Fruit fly (Drosophila melanogaster) whole organism, embryonic: Measurements from ENCODE around the gene mRpS10.

Experiments
- CG10431 ChIP-seq: fragments of 200-800 bp; sonication (Bioruptor generic); optimal IDR thresholded peaks from 3 replicates; lab custom pipeline; 2018; ENCODE audit warnings: missing biosample characterization, mild to moderate bottlenecking, missing genetic modification characterization
- CG10959 ChIP-seq: fragments of 200-800 bp; sonication (Bioruptor generic); IDR thresholded peaks from 2 replicates; pipeline ENCODE4 v1.3.6; 2022; ENCODE audit warnings: missing biosample characterization, missing genetic modification characterization
- CG10979 ChIP-seq: fragments of 200-800 bp; sonication (Bioruptor generic); optimal IDR thresholded peaks from 2 replicates; lab custom pipeline; 2018; ENCODE audit warnings: missing biosample characterization, mild to moderate bottlenecking, missing genetic modification characterization, moderate library complexity
- CG1233 ChIP-seq: fragments of 200-800 bp; sonication (Bioruptor generic); optimal IDR thresholded peaks from 4 replicates; lab custom pipeline; 2018; ENCODE audit warnings: missing biosample characterization, mild to moderate bottlenecking, missing genetic modification characterization
- CG12769 ChIP-seq: fragments of 200-800 bp; sonication (Bioruptor generic); optimal IDR thresholded peaks from 2 replicates; lab custom pipeline; 2019; ENCODE audit warnings: missing biosample characterization, mild to moderate bottlenecking, missing genetic modification characterization, moderate library complexity
- CG13424 ChIP-seq: fragments of 200-800 bp; sonication (Bioruptor generic); optimal IDR thresholded peaks from 2 replicates; lab custom pipeline; 2019; ENCODE audit warnings: missing biosample characterization, mild to moderate bottlenecking, missing genetic modification characterization, moderate library complexity
- CG15073 ChIP-seq: fragments of 200-800 bp; sonication (Bioruptor generic); optimal IDR thresholded peaks from 2 replicates; lab custom pipeline; 2016; ENCODE audit warnings: missing biosample characterization, missing genetic modification characterization
- CG1647 ChIP-seq: fragments of 200-800 bp; sonication (Bioruptor generic); optimal IDR thresholded peaks from 3 replicates; lab custom pipeline; 2016; ENCODE audit warnings: missing biosample characterization, missing genetic modification characterization
- CG16815 ChIP-seq: fragments of 200-800 bp; sonication (Bioruptor generic); optimal IDR thresholded peaks from 3 replicates; lab custom pipeline; 2017; ENCODE audit warnings: missing biosample characterization, mild to moderate bottlenecking, missing genetic modification characterization
- CG16863 ChIP-seq: fragments of 200-800 bp; sonication (Bioruptor generic); optimal IDR thresholded peaks from 3 replicates; lab custom pipeline; 2016; ENCODE audit warnings: missing biosample characterization, missing genetic modification characterization
- CG17802 ChIP-seq: fragments of 200-800 bp; sonication (Bioruptor generic); optimal IDR thresholded peaks from 2 replicates; lab custom pipeline; 2018; ENCODE audit warnings: missing biosample characterization, mild to moderate bottlenecking, missing genetic modification characterization, moderate library complexity
- CG32532 ChIP-seq: fragments of 200-800 bp; sonication (Bioruptor generic); IDR thresholded peaks from 2 replicates; pipeline ENCODE4 v1.3.6; 2022; ENCODE audit warnings: missing biosample characterization, missing genetic modification characterization
- CG33213 ChIP-seq: fragments of 200-800 bp; sonication (Bioruptor generic); optimal IDR thresholded peaks from 3 replicates; lab custom pipeline; 2016; ENCODE audit warnings: missing biosample characterization, missing genetic modification characterization
- CG42726 ChIP-seq: fragments of 200-800 bp; sonication (Bioruptor generic); IDR thresholded peaks from 2 replicates; pipeline ENCODE4 v1.3.6; 2022; ENCODE audit warnings: missing biosample characterization, missing genetic modification characterization; ENCODE audit not compliant: partially characterized antibody
- CG5953 ChIP-seq: fragments of 200-800 bp; sonication (Bioruptor generic); IDR thresholded peaks from 2 replicates; pipeline ENCODE4 v1.3.6; 2022; ENCODE audit warnings: missing biosample characterization, missing genetic modification characterization
- CG7556 ChIP-seq: fragments of 200-800 bp; sonication (Bioruptor generic); optimal IDR thresholded peaks from 2 replicates; lab custom pipeline; 2017; ENCODE audit warnings: missing biosample characterization, mild to moderate bottlenecking, missing genetic modification characterization
- CG8281 ChIP-seq: fragments of 200-800 bp; sonication (Bioruptor generic); optimal IDR thresholded peaks from 2 replicates; lab custom pipeline; 2018; ENCODE audit warnings: missing biosample characterization, mild to moderate bottlenecking, missing genetic modification characterization, moderate library complexity
- CG8478 ChIP-seq: fragments of >200 bp; optimal IDR thresholded peaks from 2 replicates; lab custom pipeline; 2018
- Dad ChIP-seq: fragments of 200-800 bp; sonication (Bioruptor generic); optimal IDR thresholded peaks from 3 replicates; lab custom pipeline; 2016; ENCODE audit warnings: missing biosample characterization, missing genetic modification characterization
- Dbx ChIP-seq: fragments of 200-800 bp; sonication (Bioruptor generic); IDR thresholded peaks from 3 replicates; pipeline ENCODE4 v1.3.6; 2022; ENCODE audit warnings: missing biosample characterization, missing genetic modification characterization
- Doc3 ChIP-seq: fragments of 200-800 bp; sonication (Bioruptor generic); IDR thresholded peaks from 3 replicates; pipeline ENCODE4 v1.3.6; 2022; ENCODE audit warnings: missing biosample characterization, missing genetic modification characterization; ENCODE audit not compliant: partially characterized antibody
- E2f1 ChIP-seq: fragments of 200-800 bp; sonication (Bioruptor generic); IDR thresholded peaks from 2 replicates; pipeline ENCODE4 v1.3.6; 2022; ENCODE audit warnings: missing biosample characterization, missing genetic modification characterization
- H15 ChIP-seq: fragments of 200-800 bp; sonication (Bioruptor generic); IDR thresholded peaks from 3 replicates; pipeline ENCODE4 v1.3.6; 2022; ENCODE audit warnings: missing biosample characterization, missing genetic modification characterization
- HLH3B ChIP-seq: fragments of 200-800 bp; sonication (Bioruptor generic); IDR thresholded peaks from 2 replicates; pipeline ENCODE4 v1.3.6; 2022; ENCODE audit warnings: missing biosample characterization, missing genetic modification characterization
- NFAT ChIP-seq: fragments of 200-800 bp; sonication (Bioruptor generic); IDR thresholded peaks from 2 replicates; pipeline ENCODE4 v1.3.6; 2022; ENCODE audit warnings: missing biosample characterization, missing genetic modification characterization
- NK7.1 ChIP-seq: fragments of 200-800 bp; sonication (Bioruptor generic); optimal IDR thresholded peaks from 3 replicates; lab custom pipeline; 2016; ENCODE audit warnings: missing biosample characterization, missing genetic modification characterization
- Neu2 ChIP-seq: fragments of 200-800 bp; sonication (Bioruptor generic); optimal IDR thresholded peaks from 3 replicates; lab custom pipeline; 2016; ENCODE audit warnings: missing biosample characterization, missing genetic modification characterization, borderline replicate concordance
- Oaz ChIP-seq: fragments of 200-800 bp; sonication (Bioruptor generic); IDR thresholded peaks from 2 replicates; pipeline ENCODE4 v1.3.6; 2022; ENCODE audit warnings: missing biosample characterization, missing genetic modification characterization
- Optix ChIP-seq: fragments of 200-800 bp; sonication (Bioruptor generic); IDR thresholded peaks from 3 replicates; pipeline ENCODE4 v1.3.6; 2022; ENCODE audit warnings: missing biosample characterization, missing genetic modification characterization
- Spps ChIP-seq: fragments of 200-800 bp; sonication (Bioruptor generic); optimal IDR thresholded peaks from 2 replicates; lab custom pipeline; 2018; ENCODE audit warnings: missing biosample characterization, mild to moderate bottlenecking, missing genetic modification characterization
- chif ChIP-seq, 2 experiments: fragments of 200-800 bp; sonication (Bioruptor generic); optimal IDR thresholded peaks; 3 replicates each; lab custom pipeline; 2016; ENCODE audit warnings: missing biosample characterization in 2 of 2, missing genetic modification characterization in 2 of 2
- chm ChIP-seq: fragments of 200-800 bp; sonication (Bioruptor generic); IDR thresholded peaks from 2 replicates; pipeline ENCODE4 v1.3.6; 2022; ENCODE audit warnings: missing biosample characterization, missing genetic modification characterization
- crp ChIP-seq, 2 experiments: fragments of 200-800 bp; sonication (Bioruptor generic); optimal IDR thresholded peaks; 2 replicates in 1 of 2; 3 replicates in 1 of 2; lab custom pipeline; 2017; ENCODE audit warnings: missing biosample characterization in 2 of 2, missing genetic modification characterization in 2 of 2, mild to moderate bottlenecking in 1 of 2, moderate library complexity in 1 of 2
- ftz-f1 ChIP-seq: fragments of 200-800 bp; sonication (Bioruptor generic); optimal IDR thresholded peaks from 2 replicates; lab custom pipeline; 2016; ENCODE audit warnings: missing biosample characterization, missing genetic modification characterization
- grn ChIP-seq: fragments of 200-800 bp; sonication (Bioruptor generic); optimal IDR thresholded peaks from 3 replicates; lab custom pipeline; 2017; ENCODE audit warnings: missing biosample characterization, missing genetic modification characterization
- lab ChIP-seq: fragments of 200-800 bp; sonication (Bioruptor generic); optimal IDR thresholded peaks from 3 replicates; lab custom pipeline; 2017; ENCODE audit warnings: missing biosample characterization, missing genetic modification characterization, mild to moderate bottlenecking, moderate library complexity, missing genetic modification reagents
- pnt ChIP-seq: fragments of 200-800 bp; sonication (Bioruptor generic); optimal IDR thresholded peaks from 3 replicates; lab custom pipeline; 2016; ENCODE audit warnings: missing biosample characterization, missing genetic modification characterization
- sd ChIP-seq: fragments of 200-800 bp; sonication (Bioruptor generic); optimal IDR thresholded peaks from 3 replicates; lab custom pipeline; 2018; ENCODE audit warnings: missing biosample characterization, mild to moderate bottlenecking, missing genetic modification characterization, moderate library complexity
- sim ChIP-seq: fragments of 200-800 bp; sonication (Bioruptor generic); IDR thresholded peaks from 2 replicates; pipeline ENCODE4 v1.3.6; 2022; ENCODE audit warnings: missing biosample characterization, missing genetic modification characterization
- so ChIP-seq: fragments of 200-800 bp; sonication (Bioruptor generic); IDR thresholded peaks from 3 replicates; pipeline ENCODE4 v1.3.6; 2022; ENCODE audit warnings: missing biosample characterization, missing genetic modification characterization
- tna ChIP-seq: fragments of 200-800 bp; sonication (Bioruptor generic); IDR thresholded peaks from 2 replicates; pipeline ENCODE4 v1.3.6; 2022; ENCODE audit warnings: missing biosample characterization, missing genetic modification characterization; ENCODE audit not compliant: partially characterized antibody
- trem ChIP-seq: fragments of 200-800 bp; optimal IDR thresholded peaks from 3 replicates; lab custom pipeline; 2019; ENCODE audit warnings: missing biosample characterization, mild to moderate bottlenecking, missing genetic modification characterization, moderate library complexity
- zfh2 ChIP-seq: fragments of 200-800 bp; sonication (Bioruptor generic); optimal IDR thresholded peaks from 2 replicates; lab custom pipeline; 2016; ENCODE audit warnings: missing biosample characterization, missing genetic modification characterization

mRpS10 gene

DNA sequence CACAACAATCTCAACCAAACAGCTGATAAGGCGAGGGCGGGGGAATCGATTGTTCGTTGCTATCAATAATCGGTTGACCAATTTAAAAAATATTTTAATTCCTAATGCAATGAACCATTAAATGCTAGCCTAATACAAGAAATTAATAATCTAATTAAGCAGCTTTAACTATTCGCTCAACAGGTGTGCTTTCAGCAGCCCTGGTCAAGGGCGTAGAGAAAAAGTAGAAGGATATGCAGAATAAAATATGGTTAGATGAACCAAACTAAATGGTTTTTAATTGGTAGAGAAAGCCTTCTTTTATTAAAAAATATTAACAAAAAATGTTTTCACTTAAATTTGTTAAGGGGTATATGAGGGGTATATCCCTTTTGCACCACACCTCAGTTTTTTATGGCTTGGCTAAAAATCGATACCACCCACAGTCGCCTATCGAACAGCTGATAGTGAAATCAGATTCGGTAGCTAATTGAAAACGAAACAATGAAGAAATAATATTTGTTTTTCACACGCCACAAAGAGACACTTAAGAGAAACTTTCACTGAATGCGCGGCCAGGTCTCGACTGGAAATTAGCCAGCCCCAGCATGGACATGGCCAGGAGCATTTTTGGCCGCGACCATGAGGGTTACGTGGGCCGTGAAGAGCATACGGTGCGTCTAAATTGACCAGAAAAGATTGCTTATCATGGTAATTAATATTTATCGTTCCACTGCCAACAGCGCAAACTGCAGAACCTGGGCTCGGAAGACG, 10.5 kb upstream of the mRpS10 start, which contains the start of the genes SIDL and CG12241 (continued):
- TF ChIP-seq tna (GFP tag; lab: Robert Waterston, UW) (no peak), ftz-f1 (GFP tag; lab: Kevin White, UChicago) (peak; percentile 60), Dbx (GFP tag; lab: Robert Waterston, UW) (peak; percentile 94), CG10979 (peak; percentile 73), CG33213 (peak; percentile 59), CG1647 (peak; percentile 81), CG1233 (GFP tag; lab: Kevin White, UChicago) (peak; percentile 79), sim (GFP tag; lab: Robert Waterston, UW) (peak; percentile 71), chm (GFP tag; lab: Robert Waterston, UW) (peak; percentile 92), NFAT (GFP tag; lab: Robert Waterston, UW) (peak; percentile 92), so (GFP tag; lab: Robert Waterston, UW) (no peak), zfh2 (GFP tag; lab: Kevin White, UChicago) (peak; percentile 85), pnt (GFP tag; lab: Kevin White, UChicago) (peak; percentile 77), CG12769 (tag; lab: Kevin White, UChicago) (no peak), NK7.1 (GFP tag; lab: Kevin White, UChicago) (peak; percentile 73), CG10959 (GFP tag; lab: Robert Waterston, UW) (peak; percentile 63), CG17802 (tag; lab: Kevin White, UChicago) (peak; percentile 42), Spps (peak; percentile 31), H15 (peak; percentile 91), HLH3B (GFP tag; lab: Robert Waterston, UW) (peak; percentile 92), Dad (GFP tag; lab: Kevin White, UChicago) (peak; percentile 78), CG7556 (peak; percentile 78), Optix (peak; percentile 23; the same call in 1 of the 3 replicates), Doc3 (no peak), E2f1 (peak; percentile 94), CG16815 (GFP tag; lab: Kevin White, UChicago) (peak; percentile 25), Oaz (GFP tag; lab: Robert Waterston, UW) (0 out of 2 replicates have a peak, but pooled peaks have one; percentile 21), CG8281 (no peak), grn (GFP tag; lab: Kevin White, UChicago) (peak; percentile 61), Neu2 (peak; percentile 21), chif (GFP tag; optimal IDR thresholded peaks at IDR 0.05; lab: Kevin White, UChicago) (peak; percentile 16 to 70), CG15073 (GFP tag; lab: Kevin White, UChicago) (no peak), CG8478 (no peak), CG42726 (GFP tag; lab: Robert Waterston, UW) (no peak), CG5953 (GFP tag; lab: Robert Waterston, UW) (no peak), CG13424 (tag; lab: Kevin White, UChicago) (peak; percentile 51), CG32532 (GFP tag; lab: Robert Waterston, UW) (peak; percentile 97), trem (peak; percentile 73), CG16863 (GFP tag; lab: Kevin White, UChicago) (peak; percentile 52), sd (tag; lab: Kevin White, UChicago) (no peak), crp (GFP tag; optimal IDR thresholded peaks at IDR 0.05; lab: Kevin White, UChicago) (peak; percentile 54 to 91), CG10431 (GFP tag; lab: Kevin White, UChicago) (no peak), lab (GFP tag; lab: Kevin White, UChicago) (no peak)
